Fruit fly (Drosophila melanogaster) whole organism: ENCODE data around the gene CG1161.

Experiments used
- CG8478 ChIP-seq: fragments of >200 bp; optimal IDR thresholded peaks from 2 replicates; lab custom pipeline; 2018; ENCODE audit warnings: inconsistent platforms
- Dll ChIP-seq: fragments of >200 bp; optimal IDR thresholded peaks from 2 replicates; lab custom pipeline; 2017
- EcR ChIP-seq, 2 experiments: fragments of >200 bp; optimal IDR thresholded peaks; 2 replicates each; lab custom pipeline; 2017; ENCODE audit warnings: missing biosample characterization in 2 of 2, missing genetic modification characterization in 2 of 2, missing genetic modification reagents in 2 of 2
- pan ChIP-seq: fragments of >200 bp; optimal IDR thresholded peaks from 2 replicates; lab custom pipeline; 2017
- psq ChIP-seq: fragments of >200 bp; optimal IDR thresholded peaks from 2 replicates; lab custom pipeline; 2017
- usp ChIP-seq: fragments of >200 bp; optimal IDR thresholded peaks from 2 replicates; lab custom pipeline; 2017; ENCODE audit warnings: missing biosample characterization, missing genetic modification characterization, mixed read lengths

The CG1161 gene

DNA sequence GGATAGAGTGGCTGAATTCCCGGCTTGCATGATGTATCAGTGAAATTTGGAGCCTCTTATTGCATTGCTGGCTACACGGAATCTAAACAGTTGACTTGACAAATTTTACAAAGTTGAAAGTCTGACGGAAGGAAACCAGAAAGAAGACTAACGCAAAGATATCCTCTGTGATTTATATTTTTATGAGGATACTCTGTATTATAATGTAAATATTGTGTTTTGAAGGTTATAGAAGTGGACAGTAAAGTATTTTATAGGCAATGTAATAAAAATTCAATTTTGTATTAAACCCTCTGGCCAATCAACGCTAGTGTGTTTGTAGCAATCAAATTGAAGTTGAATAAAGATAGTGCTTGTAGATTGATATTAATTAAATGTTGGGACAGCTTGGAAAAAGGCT, 32.7 kb downstream of the CG1161 start, which contains the start of gene CG14668:
TSS of gene CG14668 (minus strand) at position 101 of the 400 bp plus-strand sequence.
- TF ChIP-seq EcR (GFP tag; optimal IDR thresholded peaks at IDR 0.05; lab: Kevin White, UChicago) (no peak), psq (lab: Kevin White, UChicago) (no peak), usp (GFP tag; lab: Kevin White, UChicago) (no peak)

dm6 chr3R:5387996-5388395, 33.1 kb downstream of the CG1161 start:
- TF ChIP-seq usp (GFP tag; lab: Kevin White, UChicago) (no peak), psq (lab: Kevin White, UChicago) (no peak), Dll (lab: Kevin White, UChicago) (no peak), CG8478 (lab: Kevin White, UChicago) (no peak), pan (no peak), EcR (GFP tag; optimal IDR thresholded peaks at IDR 0.05; lab: Kevin White, UChicago) (no peak)

dm6 chr3R:5389034-5389433, 34.1 kb downstream of the CG1161 start:
- TF ChIP-seq CG8478 (lab: Kevin White, UChicago) (no peak), EcR (GFP tag; optimal IDR thresholded peaks at IDR 0.05; lab: Kevin White, UChicago) (no peak), Dll (lab: Kevin White, UChicago) (no peak), pan (no peak), usp (GFP tag; lab: Kevin White, UChicago) (no peak), psq (lab: Kevin White, UChicago) (no peak)

DNA sequence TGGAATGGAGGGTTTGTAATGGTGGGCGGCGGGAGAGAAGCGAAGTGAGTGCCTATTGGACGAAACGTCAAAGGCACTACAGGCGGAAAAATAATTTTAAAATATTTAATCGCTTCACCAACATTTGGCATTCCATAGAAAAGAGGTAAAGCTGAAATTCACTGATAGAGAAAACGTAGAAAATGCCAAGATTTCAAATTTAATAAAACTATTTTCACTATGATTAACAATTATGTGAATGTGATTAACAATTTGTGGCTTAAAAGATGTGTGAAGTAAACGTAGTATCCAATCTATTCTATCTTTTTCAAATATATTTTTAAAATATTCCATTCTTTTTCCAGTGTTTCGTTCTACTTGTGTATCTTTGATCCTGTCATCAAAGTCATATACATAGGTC, 34.5 kb downstream of the CG1161 start:
- no peak for TF ChIP-seq psq (lab: Kevin White, UChicago)
- no peak for TF ChIP-seq CG8478 (lab: Kevin White, UChicago)
- no peak for TF ChIP-seq usp (GFP tag; lab: Kevin White, UChicago)
- TF ChIP-seq pan, result no peak
- TF ChIP-seq Dll (lab: Kevin White, UChicago), result no peak
- no peak for TF ChIP-seq EcR (GFP tag; optimal IDR thresholded peaks at IDR 0.05; lab: Kevin White, UChicago)

- TF ChIP-seq usp (GFP tag; lab: Kevin White, UChicago), result no peak
- no peak for TF ChIP-seq psq (lab: Kevin White, UChicago)
- TF ChIP-seq CG8478 (lab: Kevin White, UChicago), result no peak
- no peak for TF ChIP-seq pan
- no peak for TF ChIP-seq EcR (GFP tag; optimal IDR thresholded peaks at IDR 0.05; lab: Kevin White, UChicago)
- TF ChIP-seq Dll (lab: Kevin White, UChicago), result no peak
These were observed 35.3 kb downstream of the CG1161 start for dm6 chr3R:5390095-5390663.

- TF ChIP-seq psq (lab: Kevin White, UChicago), result no peak
- no peak for TF ChIP-seq usp (GFP tag; lab: Kevin White, UChicago)
- no peak for TF ChIP-seq EcR (GFP tag; optimal IDR thresholded peaks at IDR 0.05; lab: Kevin White, UChicago)
- no peak for TF ChIP-seq pan
- no peak for TF ChIP-seq Dll (lab: Kevin White, UChicago)
- TF ChIP-seq CG8478 (lab: Kevin White, UChicago), result no peak
These were observed 37.1 kb downstream of the CG1161 start for dm6 chr3R:5392033-5392432.

DNA sequence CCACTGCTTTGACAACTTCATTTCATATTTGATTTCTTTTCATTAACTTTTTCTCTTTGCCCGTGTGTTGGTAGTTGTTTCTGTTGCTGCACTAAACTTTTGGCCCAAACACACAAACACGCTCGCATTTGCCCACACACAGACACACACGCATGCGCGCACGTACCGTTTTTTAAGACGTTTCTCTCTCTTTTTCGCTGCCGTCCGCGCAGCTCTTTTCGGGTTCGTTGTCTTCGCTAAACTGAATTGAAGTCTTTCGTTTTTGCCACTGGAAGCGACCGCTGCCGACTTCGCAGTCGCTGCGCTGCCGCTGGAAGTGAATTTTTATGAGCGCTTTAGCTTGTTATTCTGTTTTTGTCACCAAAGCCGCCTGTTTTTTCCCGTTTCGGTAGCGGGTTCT, 37.7 kb downstream of the CG1161 start, which contains the start of gene kkv:
TSS of gene kkv (minus strand) at position 246 of the 400 bp plus-strand sequence.
- no peak for TF ChIP-seq psq (lab: Kevin White, UChicago)
- no peak for TF ChIP-seq CG8478 (lab: Kevin White, UChicago)
- TF ChIP-seq EcR (GFP tag; optimal IDR thresholded peaks at IDR 0.05; lab: Kevin White, UChicago), result no peak
- TF ChIP-seq usp (GFP tag; lab: Kevin White, UChicago), result no peak
- TF ChIP-seq pan, result no peak
- TF ChIP-seq Dll (lab: Kevin White, UChicago), result no peak

DNA sequence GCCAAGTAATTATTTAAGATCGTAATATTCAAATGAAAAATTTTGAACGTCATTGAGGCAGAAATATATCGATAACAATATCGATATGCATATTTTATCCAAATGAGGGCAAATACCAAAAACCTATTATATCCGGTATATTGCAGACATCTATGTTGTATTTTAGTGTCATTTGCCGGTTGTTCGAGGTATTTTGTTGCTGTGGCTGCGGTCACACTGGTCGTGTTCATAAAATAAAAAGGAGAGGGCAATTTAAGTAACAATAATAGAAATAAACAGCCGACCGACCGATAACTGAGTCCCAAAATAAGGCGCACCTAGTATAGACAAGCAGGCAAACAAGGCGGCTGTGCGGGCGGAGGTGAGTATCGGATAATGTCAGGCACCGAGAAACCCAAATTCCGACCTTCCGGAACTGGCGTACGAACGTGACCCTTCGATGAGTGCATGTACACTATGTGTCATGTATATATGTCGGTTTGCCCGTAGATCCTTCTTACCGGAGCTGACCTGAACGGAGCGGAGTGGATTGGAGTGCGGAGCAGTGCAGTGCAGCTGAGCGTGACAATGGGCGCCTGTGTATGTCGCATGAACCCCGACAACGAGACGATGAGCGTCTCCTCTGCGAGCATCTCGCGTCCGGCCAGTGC, 39.0 kb downstream of the CG1161 start, which contains the start of gene CG1172:
TSS of gene CG1172 (plus strand) at position 181 of the 650 bp plus-strand sequence.
- TF ChIP-seq CG8478 (lab: Kevin White, UChicago) (no peak), Dll (lab: Kevin White, UChicago) (no peak), EcR (GFP tag; optimal IDR thresholded peaks at IDR 0.05; lab: Kevin White, UChicago) (no peak), usp (GFP tag; lab: Kevin White, UChicago) (no peak), psq (lab: Kevin White, UChicago) (no peak), pan (no peak)

DNA sequence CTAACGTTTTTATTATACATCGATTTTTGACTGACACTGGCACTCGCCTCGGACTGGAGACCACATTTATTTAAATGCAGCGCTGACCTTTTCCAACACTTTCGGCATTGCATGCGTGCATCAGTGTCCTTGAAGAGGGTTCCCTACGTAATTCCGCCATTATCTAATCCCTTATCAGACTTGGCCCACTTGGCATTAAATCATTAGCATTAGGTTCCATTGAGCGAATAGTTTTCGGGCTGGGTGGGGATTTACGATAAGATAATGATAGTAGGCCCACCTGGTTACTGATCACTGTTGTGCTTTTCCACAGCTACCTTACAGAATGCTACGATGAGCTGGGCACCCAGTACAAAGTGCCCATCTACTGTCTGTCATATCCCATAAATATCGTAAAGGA, 40.3 kb downstream of the CG1161 start:
- TF ChIP-seq usp (GFP tag; lab: Kevin White, UChicago) (no peak), Dll (lab: Kevin White, UChicago) (no peak), EcR (GFP tag; optimal IDR thresholded peaks at IDR 0.05; lab: Kevin White, UChicago) (no peak), psq (lab: Kevin White, UChicago) (no peak), CG8478 (lab: Kevin White, UChicago) (no peak), pan (no peak)

DNA sequence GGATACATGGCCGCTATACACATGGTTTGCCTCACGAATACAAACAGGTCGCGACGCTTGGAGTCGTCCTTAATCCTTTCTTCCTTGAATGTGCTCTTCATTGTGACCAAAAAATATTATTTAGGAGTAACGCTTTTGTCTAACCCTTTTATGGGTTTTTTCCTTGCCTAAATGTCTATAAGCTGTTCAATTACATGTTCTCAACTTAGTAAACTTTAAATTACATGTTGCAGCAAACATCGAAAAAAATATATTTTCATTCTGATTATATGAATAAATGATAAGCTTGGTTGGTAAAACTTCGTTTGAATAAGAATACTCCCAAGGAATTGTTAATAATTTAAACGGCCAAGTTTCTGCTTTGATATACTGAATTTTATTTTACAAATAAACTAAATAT, 44.2 kb downstream of the CG1161 start, which contains the start of gene Or83a:
TSS of gene Or83a (minus strand) at position 101 of the 400 bp plus-strand sequence.
- no peak for TF ChIP-seq EcR (GFP tag; optimal IDR thresholded peaks at IDR 0.05; lab: Kevin White, UChicago)
- TF ChIP-seq psq (lab: Kevin White, UChicago), result no peak
- no peak for TF ChIP-seq usp (GFP tag; lab: Kevin White, UChicago)
- no peak for TF ChIP-seq pan
- no peak for TF ChIP-seq Dll (lab: Kevin White, UChicago)
- TF ChIP-seq CG8478 (lab: Kevin White, UChicago), result no peak

- no peak for TF ChIP-seq pan
- TF ChIP-seq usp (GFP tag; lab: Kevin White, UChicago), result no peak
- no peak for TF ChIP-seq psq (lab: Kevin White, UChicago)
- no peak for TF ChIP-seq EcR (GFP tag; optimal IDR thresholded peaks at IDR 0.05; lab: Kevin White, UChicago)
- no peak for TF ChIP-seq Dll (lab: Kevin White, UChicago)
- TF ChIP-seq CG8478 (lab: Kevin White, UChicago), result no peak
These were observed 49.1 kb downstream of the CG1161 start, which contains the start of gene CG2663 for dm6 chr3R:5403963-5404362. Gene CG2663 (minus strand): TSS chr3R:5404135.
